Fruit fly (Drosophila melanogaster): ENCODE measurements around the gene CG31301.
A peak's percentile ranks its signal among the peaks of the same experiment; 100 is the strongest.

The CG31301 gene

DNA sequence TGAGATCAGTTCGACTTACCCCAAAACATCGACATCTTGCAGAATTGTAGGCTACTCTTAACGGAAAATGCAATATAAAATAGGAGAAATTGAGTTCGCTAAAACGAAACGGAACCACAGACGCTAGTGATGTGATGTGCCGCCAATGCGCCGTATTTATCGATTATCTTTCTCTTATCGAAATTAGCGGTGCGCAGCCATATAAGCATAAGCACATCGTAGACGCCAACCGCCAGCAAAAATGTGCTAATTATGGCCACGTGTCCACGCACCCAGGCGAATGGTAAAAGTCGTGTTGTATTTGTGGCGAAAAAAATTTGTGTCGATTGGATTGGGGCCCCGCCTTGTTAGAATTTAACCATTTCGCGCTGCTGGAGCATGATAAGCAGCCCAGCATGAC, 13.0 kb upstream of the CG31301 start, which contains the start of the genes Fkbp39 and Cyfip (continued):
- TF ChIP-seq insv (GFP tag; optimal IDR thresholded peaks at IDR 0.05) (peak in 1 of 2 experiments; percentile 43), Rx (GFP tag; IDR thresholded peaks at IDR 0.05) (no peak), aop (GFP tag; IDR thresholded peaks at IDR 0.05) (no peak), Ravus (GFP tag; IDR thresholded peaks at IDR 0.05) (no peak), dpn (GFP tag; optimal IDR thresholded peaks at IDR 0.05) (peak; percentile 41 to 57), ap (GFP tag; IDR thresholded peaks at IDR 0.05) (no peak), CG12071 (GFP tag; optimal IDR thresholded peaks at IDR 0.05) (no peak), CG14050 (GFP tag; IDR thresholded peaks at IDR 0.05) (no peak), sr (GFP tag; IDR thresholded peaks at IDR 0.05) (no peak), pfk (GFP tag; optimal IDR thresholded peaks at IDR 0.05) (peak; percentile 15), CG14710 (tag; optimal IDR thresholded peaks at IDR 0.05) (peak; percentile 75), CG2875 (GFP tag; optimal IDR thresholded peaks at IDR 0.05) (no peak), oc (tag; optimal IDR thresholded peaks at IDR 0.05) (no peak), CG3847 (GFP tag; IDR thresholded peaks at IDR 0.05) (peak; percentile 69), CG12744 (GFP tag; optimal IDR thresholded peaks at IDR 0.05) (no peak), GATAe (GFP tag; conservative IDR thresholded peaks at IDR 0.05) (no peak), CG31365 (tag; optimal IDR thresholded peaks at IDR 0.05) (no peak), Hsf (GFP tag; optimal IDR thresholded peaks at IDR 0.05) (peak; percentile 46), CG12391 (tag; optimal IDR thresholded peaks at IDR 0.05) (peak; percentile 64), ttk (GFP tag; IDR thresholded peaks at IDR 0.05) (no peak), Vsx1 (GFP tag; optimal IDR thresholded peaks at IDR 0.05) (no peak), gfzf (GFP tag; optimal IDR thresholded peaks at IDR 0.05) (peak; percentile 98), CG30431 (GFP tag; optimal IDR thresholded peaks at IDR 0.05) (no peak), CG4707 (GFP tag; optimal IDR thresholded peaks at IDR 0.05) (no peak), CG13123 (GFP tag; optimal IDR thresholded peaks at IDR 0.05) (no peak), nerfin-1 (tag; optimal IDR thresholded peaks at IDR 0.05) (no peak), ems (GFP tag; optimal IDR thresholded peaks at IDR 0.05) (peak; percentile 53), CG8765 (GFP tag; IDR thresholded peaks at IDR 0.05) (no peak), CG1529 (GFP tag; optimal IDR thresholded peaks at IDR 0.05) (no peak), CG10462 (GFP tag; optimal IDR thresholded peaks at IDR 0.05) (no peak), CG17802 (tag; optimal IDR thresholded peaks at IDR 0.05) (no peak), Meics (GFP tag; optimal IDR thresholded peaks at IDR 0.05) (peak; percentile 36), lola (GFP tag; optimal IDR thresholded peaks at IDR 0.05) (no peak), abd-A (tag; optimal IDR thresholded peaks at IDR 0.05) (no peak), D19A (tag; optimal IDR thresholded peaks at IDR 0.05) (no peak), kni (GFP tag; optimal IDR thresholded peaks at IDR 0.05) (no peak), CG10654 (GFP tag; optimal IDR thresholded peaks at IDR 0.05) (peak; percentile 10), slbo (GFP tag; IDR thresholded peaks at IDR 0.05) (peak; percentile 76), Mad (GFP tag; optimal IDR thresholded peaks at IDR 0.05) (no peak), shn (GFP tag; optimal IDR thresholded peaks at IDR 0.05) (peak; percentile 49), luna (GFP tag; optimal IDR thresholded peaks at IDR 0.05) (peak; percentile 7), br (optimal IDR thresholded peaks at IDR 0.05) (no peak), Kr (GFP tag; optimal IDR thresholded peaks at IDR 0.05) (no peak), CG14860 (GFP tag; IDR thresholded peaks at IDR 0.05; ENCODE audit: partially characterized antibody) (0 out of 3 replicates have a peak, but pooled peaks have one; percentile 42), Ets65A (GFP tag) (peak; percentile 85), az2 (GFP tag; optimal IDR thresholded peaks at IDR 0.05) (peak; percentile 6), Bgb (GFP tag; IDR thresholded peaks at IDR 0.05; ENCODE audit: partially characterized antibody) (peak; percentile 90), CG10959 (GFP tag; IDR thresholded peaks at IDR 0.05) (no peak), CG4854 (GFP tag; optimal IDR thresholded peaks at IDR 0.05) (peak; percentile 30), cato (GFP tag; optimal IDR thresholded peaks at IDR 0.05; ENCODE audit: borderline replicate concordance) (no peak), hkb (optimal IDR thresholded peaks at IDR 0.05) (no peak), hkb (GFP tag; IDR thresholded peaks at IDR 0.05) (0 out of 2 replicates have a peak, but pooled peaks have one; percentile 13)
